Fruit fly (Drosophila melanogaster): Measurements from ENCODE around the gene CG7542.
A peak's percentile ranks its signal among the peaks of the same experiment; 100 is the strongest.

Gene CG7542

DNA sequence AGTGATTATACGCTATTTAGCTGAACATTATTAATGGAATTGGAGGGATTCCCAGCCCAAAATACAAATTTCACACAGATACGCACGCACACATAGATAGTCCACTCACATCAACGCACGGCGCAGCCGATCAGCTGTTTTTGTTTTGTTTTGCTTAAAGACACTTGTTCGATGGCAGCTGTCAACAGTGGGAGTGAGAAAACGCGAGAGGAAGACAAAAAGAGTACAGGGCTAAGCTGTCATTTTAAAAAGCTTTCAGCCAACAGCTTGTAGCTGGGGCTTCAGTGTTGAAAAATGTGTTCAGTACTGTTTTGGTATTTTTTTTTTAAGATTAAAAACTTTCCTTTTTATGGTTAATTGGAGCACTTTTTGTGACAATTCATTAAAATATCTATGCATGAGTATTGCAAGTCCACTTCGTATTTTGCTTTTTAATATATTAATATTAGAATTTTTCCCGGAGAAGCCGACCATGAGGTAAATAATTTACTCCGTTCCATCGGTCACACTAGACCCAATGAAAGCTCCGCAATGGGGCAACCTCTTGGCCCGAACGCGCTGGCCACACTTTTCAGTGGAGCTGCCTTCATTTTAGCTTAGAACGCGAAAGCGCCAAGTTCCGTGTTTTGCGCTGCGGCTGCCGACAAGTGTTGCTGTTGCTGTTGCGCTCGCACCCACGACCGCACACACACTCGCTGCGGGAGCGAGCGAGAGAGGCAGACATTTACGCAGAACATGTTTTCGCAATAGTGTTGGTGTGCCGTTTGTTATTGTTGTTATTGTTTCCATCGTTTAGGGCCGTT, 16.5 kb upstream of the CG7542 start (continued):
- TF ChIP-seq CG9932 (GFP tag; IDR thresholded peaks at IDR 0.05) (peak; percentile 59), Oli (tag; optimal IDR thresholded peaks at IDR 0.05) (no peak), CHES-1-like (GFP tag; optimal IDR thresholded peaks at IDR 0.05) (peak; percentile 38), Opbp (GFP tag; IDR thresholded peaks at IDR 0.05; ENCODE audit: partially characterized antibody) (peak; percentile 71; the same call in 2 of the 3 replicates), CG8765 (GFP tag; IDR thresholded peaks at IDR 0.05) (0 out of 2 replicates have a peak, but pooled peaks have one; percentile 40), CG7839 (tag; optimal IDR thresholded peaks at IDR 0.05) (peak; percentile 36), CG32772 (GFP tag; IDR thresholded peaks at IDR 0.05) (no peak), CG3163 (GFP tag; optimal IDR thresholded peaks at IDR 0.05) (no peak), Lim3 (GFP tag; IDR thresholded peaks at IDR 0.05) (no peak), psq (GFP tag; optimal IDR thresholded peaks at IDR 0.05) (peak; percentile 59), CG7963 (GFP tag; IDR thresholded peaks at IDR 0.05; ENCODE audit: partially characterized antibody) (no peak), Dek (tag; optimal IDR thresholded peaks at IDR 0.05) (peak; percentile 22), sob (GFP tag; IDR thresholded peaks at IDR 0.05) (peak; percentile 59; the same call in 1 of the 2 replicates), CG7786 (GFP tag; optimal IDR thresholded peaks at IDR 0.05) (no peak), ato (GFP tag; IDR thresholded peaks at IDR 0.05; ENCODE audit: partially characterized antibody) (0 out of 2 replicates have a peak, but pooled peaks have one; percentile 13), CG34422 (GFP tag; IDR thresholded peaks at IDR 0.05) (peak; percentile 79; the same call in 1 of the 3 replicates), CG4617 (GFP tag; optimal IDR thresholded peaks at IDR 0.05; ENCODE audit: borderline replicate concordance) (peak; percentile 11), CG6854 (GFP tag; optimal IDR thresholded peaks at IDR 0.05) (peak; percentile 62), sim (GFP tag; IDR thresholded peaks at IDR 0.05) (no peak), pan (optimal IDR thresholded peaks at IDR 0.05) (no peak), pan (GFP tag; optimal IDR thresholded peaks at IDR 0.05 in 1 of 2, IDR thresholded peaks at IDR 0.05 in 1 of 2) (peak in 1 of 2 experiments; percentile 66), Kr (GFP tag; optimal IDR thresholded peaks at IDR 0.05) (no peak), tgo (GFP tag; IDR thresholded peaks at IDR 0.05) (peak; percentile 26; the same call in 1 of the 3 replicates), CG10431 (GFP tag; optimal IDR thresholded peaks at IDR 0.05) (peak; percentile 29), CG3407 (GFP tag; optimal IDR thresholded peaks at IDR 0.05) (no peak), CG18011 (GFP tag; optimal IDR thresholded peaks at IDR 0.05) (no peak), fru (optimal IDR thresholded peaks at IDR 0.05) (no peak), Hr78 (GFP tag; optimal IDR thresholded peaks at IDR 0.05) (no peak), CG17361 (GFP tag; IDR thresholded peaks at IDR 0.05) (peak; percentile 48; the same call in 2 of the 3 replicates), CG17385 (GFP tag; optimal IDR thresholded peaks at IDR 0.05) (peak; percentile 23), CG3281 (GFP tag; optimal IDR thresholded peaks at IDR 0.05) (peak; percentile 46), CG4730 (GFP tag; IDR thresholded peaks at IDR 0.05) (no peak), hb (GFP tag; IDR thresholded peaks at IDR 0.05; ENCODE audit: partially characterized antibody) (no peak; the same call in 2 of the 3 replicates), Lpt (GFP tag; optimal IDR thresholded peaks at IDR 0.05) (no peak), Dip2 (GFP tag; IDR thresholded peaks at IDR 0.05) (no peak), CG4424 (GFP tag; optimal IDR thresholded peaks at IDR 0.05) (peak; percentile 66), fd64A (GFP tag; optimal IDR thresholded peaks at IDR 0.05) (no peak), danr (GFP tag; IDR thresholded peaks at IDR 0.05) (no peak), CG11247 (GFP tag; IDR thresholded peaks at IDR 0.05) (no peak), lmd (GFP tag; IDR thresholded peaks at IDR 0.05) (peak; percentile 42; the same call in 1 of the 2 replicates), p53 (GFP tag; optimal IDR thresholded peaks at IDR 0.05) (no peak), sens-2 (GFP tag; IDR thresholded peaks at IDR 0.05) (no peak), CG12236 (GFP tag; optimal IDR thresholded peaks at IDR 0.05) (no peak), Vsx1 (GFP tag; optimal IDR thresholded peaks at IDR 0.05) (no peak), bbx (GFP tag; IDR thresholded peaks at IDR 0.05; ENCODE audit: partially characterized antibody) (peak; percentile 62), sens (GFP tag) (peak; percentile 75), lov (optimal IDR thresholded peaks at IDR 0.05) (no peak), lov (GFP tag; IDR thresholded peaks at IDR 0.05) (no peak), CG10366 (GFP tag; IDR thresholded peaks at IDR 0.05) (peak; percentile 32; the same call in 1 of the 2 replicates), CG9727 (GFP tag; optimal IDR thresholded peaks at IDR 0.05) (peak; percentile 60)

All from whole organism, embryonic.